Fruit fly (Drosophila melanogaster): ENCODE data around the gene repo.

Gene repo

dm6 chr3R:18215300-18215699 lies 20.7 kb upstream of the repo start (continued):
- TF ChIP-seq al (GFP tag; IDR thresholded peaks at IDR 0.05) (0 out of 2 replicates have a peak, but pooled peaks have one; percentile 10), CG18619 (GFP tag; optimal IDR thresholded peaks at IDR 0.05) (no peak), CG2712 (tag; optimal IDR thresholded peaks at IDR 0.05) (no peak), pum (GFP tag; optimal IDR thresholded peaks at IDR 0.05) (peak; percentile 24), tio (GFP tag; optimal IDR thresholded peaks at IDR 0.05) (peak; percentile 13), CG9932 (GFP tag; IDR thresholded peaks at IDR 0.05) (peak; percentile 65), vfl (GFP tag; optimal IDR thresholded peaks at IDR 0.05) (peak; percentile 15), scrt (GFP tag; optimal IDR thresholded peaks at IDR 0.05) (no peak), ac (GFP tag; optimal IDR thresholded peaks at IDR 0.05) (no peak), repo (GFP tag; optimal IDR thresholded peaks at IDR 0.05) (no peak), sens (GFP tag) (peak; percentile 84), fu2 (GFP tag; optimal IDR thresholded peaks at IDR 0.05) (peak; percentile 33), run (tag; optimal IDR thresholded peaks at IDR 0.05) (no peak), bcd (GFP tag; optimal IDR thresholded peaks at IDR 0.05) (peak; percentile 20), CG30431 (GFP tag; optimal IDR thresholded peaks at IDR 0.05) (no peak), CG4360 (GFP tag; IDR thresholded peaks at IDR 0.05) (no peak), amos (GFP tag; IDR thresholded peaks at IDR 0.05; ENCODE audit: partially characterized antibody) (peak; percentile 70), CG1603 (tag; optimal IDR thresholded peaks at IDR 0.05) (peak; percentile 31), Myb (GFP tag; optimal IDR thresholded peaks at IDR 0.05) (peak; percentile 53), CG15601 (tag; optimal IDR thresholded peaks at IDR 0.05) (no peak), Dp (GFP tag; optimal IDR thresholded peaks at IDR 0.05) (peak; percentile 48), CG14050 (GFP tag; IDR thresholded peaks at IDR 0.05) (no peak), Rfx (GFP tag; IDR thresholded peaks at IDR 0.05) (peak; percentile 54), Drgx (GFP tag; IDR thresholded peaks at IDR 0.05) (no peak), CG43689 (GFP tag; IDR thresholded peaks at IDR 0.05) (no peak), lmd (GFP tag; IDR thresholded peaks at IDR 0.05) (peak; percentile 25; the same call in 1 of the 2 replicates), HHEX (GFP tag; optimal IDR thresholded peaks at IDR 0.05) (no peak), CG6654 (GFP tag; optimal IDR thresholded peaks at IDR 0.05) (no peak), Dfd (GFP tag; optimal IDR thresholded peaks at IDR 0.05) (no peak), CG7556 (GFP tag; optimal IDR thresholded peaks at IDR 0.05) (no peak), CG17829 (tag; optimal IDR thresholded peaks at IDR 0.05) (no peak), Dll (GFP tag; IDR thresholded peaks at IDR 0.05; ENCODE audit: partially characterized antibody) (peak; percentile 86), CG10654 (GFP tag; optimal IDR thresholded peaks at IDR 0.05) (peak; percentile 9), zfh2 (GFP tag; optimal IDR thresholded peaks at IDR 0.05) (peak; percentile 57), ato (GFP tag; IDR thresholded peaks at IDR 0.05; ENCODE audit: partially characterized antibody) (no peak), CG15073 (GFP tag; optimal IDR thresholded peaks at IDR 0.05) (no peak), CG9727 (GFP tag; optimal IDR thresholded peaks at IDR 0.05) (peak; percentile 10), tap (tag; optimal IDR thresholded peaks at IDR 0.05) (no peak), Fer3 (tag; optimal IDR thresholded peaks at IDR 0.05) (no peak), ab (GFP tag; optimal IDR thresholded peaks at IDR 0.05) (no peak), CG3407 (GFP tag; optimal IDR thresholded peaks at IDR 0.05) (no peak), grn (GFP tag; optimal IDR thresholded peaks at IDR 0.05) (no peak), bab2 (GFP tag; optimal IDR thresholded peaks at IDR 0.05) (peak; percentile 38), CG6854 (GFP tag; optimal IDR thresholded peaks at IDR 0.05) (no peak), mirr (GFP tag; optimal IDR thresholded peaks at IDR 0.05) (no peak), H15 (GFP tag; IDR thresholded peaks at IDR 0.05) (peak; percentile 25; the same call in 1 of the 3 replicates), NC2α (GFP tag; optimal IDR thresholded peaks at IDR 0.05) (no peak), CG15514 (GFP tag; optimal IDR thresholded peaks at IDR 0.05) (peak; percentile 69), kni (GFP tag; optimal IDR thresholded peaks at IDR 0.05) (no peak), CG3726 (GFP tag; IDR thresholded peaks at IDR 0.05) (no peak), Camta (GFP tag; optimal IDR thresholded peaks at IDR 0.05) (peak; percentile 28), ap (GFP tag; IDR thresholded peaks at IDR 0.05) (no peak)
